Worm (Caenorhabditis elegans) whole organism, young adult: Measurements from ENCODE around the gene fbxb-72.

Source experiments
- B0336.3 ChIP-seq: fragments of 200-800 bp; sonication (Bioruptor generic); IDR thresholded peaks from 2 replicates; pipeline ENCODE4 v1.3.6; 2022; ENCODE audit warnings: missing genetic modification characterization, missing compliant biosample characterization
- C17E4.6 ChIP-seq: fragments of 200-800 bp; sonication (Bioruptor generic); IDR thresholded peaks from 2 replicates; pipeline ENCODE4 v1.3.6; 2022; ENCODE audit warnings: missing genetic modification reagents, missing genetic modification characterization, missing compliant biosample characterization
- F10E7.11 ChIP-seq: sonication (generic microtip); optimal IDR thresholded peaks from 2 replicates; lab custom pipeline; 2017; ENCODE audit warnings: mild to moderate bottlenecking, missing genetic modification characterization, moderate library complexity, missing compliant biosample characterization
- F22D6.2 ChIP-seq: sonication (generic microtip); optimal IDR thresholded peaks from 2 replicates; lab custom pipeline; 2016; ENCODE audit warnings: mild to moderate bottlenecking, missing genetic modification characterization, missing compliant biosample characterization
- F23B12.7 ChIP-seq: sonication (generic microtip); optimal IDR thresholded peaks from 2 replicates; lab custom pipeline; 2017; ENCODE audit warnings: missing genetic modification characterization, mild to moderate bottlenecking, missing compliant biosample characterization, antibody characterized with exemption, moderate library complexity; ENCODE audit not compliant: insufficient read depth
- F39B2.1 ChIP-seq: fragments of 200-800 bp; sonication (Bioruptor generic); IDR thresholded peaks from 2 replicates; pipeline ENCODE4 v1.3.6; 2022; ENCODE audit warnings: missing genetic modification reagents, missing genetic modification characterization, missing compliant biosample characterization
- F52B5.7 ChIP-seq: sonication (generic microtip); optimal IDR thresholded peaks from 2 replicates; lab custom pipeline; 2016; ENCODE audit warnings: mild to moderate bottlenecking, missing genetic modification characterization, missing compliant biosample characterization
- F57A8.1 ChIP-seq: fragments of 200-800 bp; sonication (Bioruptor generic); optimal IDR thresholded peaks from 2 replicates; lab custom pipeline; 2018; ENCODE audit warnings: mild to moderate bottlenecking, missing genetic modification characterization, moderate library complexity, missing compliant biosample characterization
- Y53F4B.3 ChIP-seq: fragments of 200-800 bp; sonication (Bioruptor generic); IDR thresholded peaks from 2 replicates; pipeline ENCODE4 v1.3.6; 2022; ENCODE audit warnings: missing genetic modification reagents, missing genetic modification characterization, missing compliant biosample characterization
- Y95B8A.8 ChIP-seq: fragments of 200-800 bp; sonication (Bioruptor generic); IDR thresholded peaks from 2 replicates; pipeline ENCODE4 v1.3.6; 2022; ENCODE audit warnings: missing genetic modification reagents, missing genetic modification characterization, missing compliant biosample characterization
- aptf-2 ChIP-seq: fragments of 200-800 bp; sonication (Bioruptor generic); conservative IDR thresholded peaks from 2 replicates; pipeline ENCODE4 v1.3.6; 2022; ENCODE audit warnings: missing genetic modification reagents, missing genetic modification characterization, missing compliant biosample characterization
- aptf-3 ChIP-seq: fragments of 200-800 bp; sonication (Bioruptor generic); IDR thresholded peaks from 2 replicates; pipeline ENCODE4 v1.3.6; 2022; ENCODE audit warnings: missing genetic modification characterization, missing compliant biosample characterization
- attf-5 ChIP-seq: fragments of 200-800 bp; sonication (Bioruptor generic); optimal IDR thresholded peaks from 2 replicates; lab custom pipeline; 2018; ENCODE audit warnings: mild to moderate bottlenecking, missing genetic modification characterization, missing compliant biosample characterization
- bed-2 ChIP-seq: fragments of 200-800 bp; sonication (Bioruptor generic); IDR thresholded peaks from 2 replicates; pipeline ENCODE4 v1.3.6; 2022; ENCODE audit warnings: missing genetic modification reagents, missing genetic modification characterization, missing compliant biosample characterization
- ccch-3 ChIP-seq: fragments of 200-800 bp; sonication (Bioruptor generic); optimal IDR thresholded peaks from 2 replicates; lab custom pipeline; 2018; ENCODE audit warnings: mild to moderate bottlenecking, missing genetic modification characterization, missing compliant biosample characterization
- cebp-2 ChIP-seq: fragments of 200-800 bp; sonication (Bioruptor generic); IDR thresholded peaks from 2 replicates; pipeline ENCODE4 v1.3.6; 2022; ENCODE audit warnings: missing genetic modification characterization, missing compliant biosample characterization
- ceh-27 ChIP-seq: fragments of 200-800 bp; sonication (Bioruptor generic); optimal IDR thresholded peaks from 2 replicates; lab custom pipeline; 2018; ENCODE audit warnings: mild to moderate bottlenecking, missing genetic modification characterization, moderate library complexity, missing compliant biosample characterization
- ceh-40 ChIP-seq: fragments of 200-800 bp; sonication (Bioruptor generic); IDR thresholded peaks from 2 replicates; pipeline ENCODE4 v1.3.6; 2022; ENCODE audit warnings: missing genetic modification characterization, missing compliant biosample characterization
- ceh-79 ChIP-seq: sonication (generic microtip); optimal IDR thresholded peaks from 2 replicates; lab custom pipeline; 2017; ENCODE audit warnings: mild to moderate bottlenecking, missing genetic modification characterization, missing compliant biosample characterization
- chd-7 ChIP-seq: sonication (generic microtip); optimal IDR thresholded peaks from 2 replicates; lab custom pipeline; 2016; ENCODE audit warnings: mild to moderate bottlenecking, missing genetic modification characterization, moderate library complexity, missing compliant biosample characterization
- dox-1 ChIP-seq: fragments of 200-800 bp; sonication (Bioruptor generic); IDR thresholded peaks from 2 replicates; pipeline ENCODE4 v1.3.6; 2022; ENCODE audit warnings: missing genetic modification reagents, missing genetic modification characterization, missing compliant biosample characterization
- egl-44 ChIP-seq: fragments of 200-800 bp; sonication (Bioruptor generic); IDR thresholded peaks from 2 replicates; pipeline ENCODE4 v1.3.6; 2022; ENCODE audit warnings: missing genetic modification reagents, missing genetic modification characterization, missing compliant biosample characterization
- ekl-4 ChIP-seq: fragments of 200-800 bp; sonication (Bioruptor generic); IDR thresholded peaks from 2 replicates; pipeline ENCODE4 v1.3.6; 2022; ENCODE audit warnings: missing genetic modification reagents, missing genetic modification characterization, missing compliant biosample characterization
- him-1 ChIP-seq: sonication (generic microtip); optimal IDR thresholded peaks from 2 replicates; lab custom pipeline; 2016; ENCODE audit warnings: missing genotype, missing genetic modification reagents, missing genetic modification characterization, missing compliant biosample characterization
- hrde-1 ChIP-seq: sonication (generic microtip); optimal IDR thresholded peaks from 2 replicates; lab custom pipeline; 2016; ENCODE audit warnings: missing genetic modification characterization, mild to moderate bottlenecking, missing compliant biosample characterization, moderate library complexity, missing genotype, missing genetic modification reagents, borderline replicate concordance
- let-526 ChIP-seq: fragments of 200-800 bp; sonication (Bioruptor generic); IDR thresholded peaks from 2 replicates; pipeline ENCODE4 v1.3.6; 2022; ENCODE audit warnings: missing genetic modification reagents, missing genetic modification characterization, missing compliant biosample characterization
- lin-26 ChIP-seq: fragments of 200-800 bp; sonication (Bioruptor generic); IDR thresholded peaks from 2 replicates; pipeline ENCODE4 v1.3.6; 2022; ENCODE audit warnings: missing genetic modification reagents, missing genetic modification characterization, missing compliant biosample characterization
- lin-35 ChIP-seq, 3 experiments: fragments of 150-350 bp in 2 of 3; sonication (generic microtip) in 1 of 3; optimal IDR thresholded peaks; 2 replicates each; lab custom pipeline; 2014 to 2018; ENCODE audit warnings: missing biosample characterization in 3 of 3, missing genetic modification characterization in 3 of 3, missing genetic modification reagents in 3 of 3
- lir-1 ChIP-seq: fragments of 200-800 bp; sonication (Bioruptor generic); conservative IDR thresholded peaks from 2 replicates; pipeline ENCODE4 v1.3.6; 2022; ENCODE audit warnings: missing genetic modification reagents, missing genetic modification characterization, missing compliant biosample characterization
- lsl-1 ChIP-seq: fragments of 200-800 bp; sonication (Bioruptor generic); optimal IDR thresholded peaks from 2 replicates; lab custom pipeline; 2018; ENCODE audit warnings: mild to moderate bottlenecking, missing genetic modification characterization, moderate library complexity, missing compliant biosample characterization
- lsy-27 ChIP-seq: sonication (generic microtip); optimal IDR thresholded peaks from 2 replicates; lab custom pipeline; 2017; ENCODE audit warnings: missing genetic modification characterization, mild to moderate bottlenecking, missing compliant biosample characterization, antibody characterized with exemption, missing genotype, borderline replicate concordance; ENCODE audit not compliant: insufficient read depth
- madf-6 ChIP-seq: fragments of 200-800 bp; sonication (Bioruptor generic); IDR thresholded peaks from 2 replicates; pipeline ENCODE4 v1.3.6; 2022; ENCODE audit warnings: missing genetic modification reagents, missing genetic modification characterization, missing compliant biosample characterization
- mcd-1 ChIP-seq: fragments of 200-800 bp; sonication (Bioruptor generic); IDR thresholded peaks from 2 replicates; pipeline ENCODE4 v1.3.6; 2022; ENCODE audit warnings: missing genetic modification reagents, missing genetic modification characterization, missing compliant biosample characterization
- mes-4 ChIP-seq: sonication (generic microtip); optimal IDR thresholded peaks from 2 replicates; lab custom pipeline; 2016; ENCODE audit warnings: missing genotype, missing genetic modification characterization, missing compliant biosample characterization
- nfyb-1 ChIP-seq: fragments of 200-800 bp; sonication (Bioruptor generic); IDR thresholded peaks from 2 replicates; pipeline ENCODE4 v1.3.6; 2022; ENCODE audit warnings: missing genetic modification reagents, missing genetic modification characterization, missing compliant biosample characterization
- nhr-80 ChIP-seq: sonication (generic microtip); optimal IDR thresholded peaks from 2 replicates; lab custom pipeline; 2016; ENCODE audit warnings: missing genetic modification characterization, missing compliant biosample characterization
- repo-1 ChIP-seq: sonication (generic microtip); optimal IDR thresholded peaks from 2 replicates; lab custom pipeline; 2017; ENCODE audit warnings: mild to moderate bottlenecking, missing genetic modification characterization, missing compliant biosample characterization
- rpc-1 ChIP-seq, 2 experiments: fragments of 150-350 bp in 1 of 2; sonication (generic microtip) in 1 of 2; optimal IDR thresholded peaks; 2 replicates each; lab custom pipeline; 2014 to 2018; ENCODE audit warnings: missing biosample characterization in 1 of 2, missing genetic modification characterization in 1 of 2, missing genetic modification reagents in 1 of 2, missing genotype in 1 of 2
- sdz-38 ChIP-seq: sonication (generic microtip); optimal IDR thresholded peaks from 2 replicates; lab custom pipeline; 2016; ENCODE audit warnings: missing genotype, missing genetic modification characterization, missing compliant biosample characterization
- sea-2 ChIP-seq: fragments of 200-800 bp; sonication (Bioruptor generic); IDR thresholded peaks from 2 replicates; pipeline ENCODE4 v1.3.6; 2022; ENCODE audit warnings: missing genetic modification characterization, missing compliant biosample characterization
- snpc-1.1 ChIP-seq: sonication (generic microtip); optimal IDR thresholded peaks from 2 replicates; lab custom pipeline; 2017; ENCODE audit warnings: missing genetic modification characterization, mild to moderate bottlenecking, missing compliant biosample characterization, antibody characterized with exemption, moderate library complexity, missing genotype, missing genetic modification reagents; ENCODE audit not compliant: insufficient read depth
- snpc-4 ChIP-seq, 5 experiments: fragments of 150-350 bp in 1 of 5; sonication (generic microtip) in 4 of 5; optimal IDR thresholded peaks; 2 replicates each; lab custom pipeline; 2014 to 2018; ENCODE audit warnings: missing genetic modification characterization in 5 of 5, missing biosample characterization in 3 of 5, antibody characterized with exemption in 2 of 5, mild to moderate bottlenecking in 2 of 5, missing compliant biosample characterization in 2 of 5, missing genotype in 2 of 5, moderate library complexity in 2 of 5, missing genetic modification reagents in 1 of 5
- tbx-9 ChIP-seq: sonication (generic microtip); optimal IDR thresholded peaks from 2 replicates; lab custom pipeline; 2016; ENCODE audit warnings: borderline replicate concordance, missing genetic modification characterization, inconsistent platforms, missing compliant biosample characterization
- unc-62 ChIP-seq: fragments of 150-350 bp; optimal IDR thresholded peaks from 2 replicates; lab custom pipeline; 2014; ENCODE audit warnings: missing biosample characterization, missing genetic modification reagents, missing genetic modification characterization
- ztf-25 ChIP-seq: fragments of 200-800 bp; sonication (Bioruptor generic); IDR thresholded peaks from 2 replicates; pipeline ENCODE4 v1.3.6; 2022; ENCODE audit warnings: missing genetic modification reagents, missing genetic modification characterization, missing compliant biosample characterization
- ztf-26 ChIP-seq: sonication (generic microtip); optimal IDR thresholded peaks from 2 replicates; lab custom pipeline; 2017; ENCODE audit warnings: missing genetic modification characterization, missing compliant biosample characterization
- ztf-3 ChIP-seq: fragments of 200-800 bp; sonication (Bioruptor generic); optimal IDR thresholded peaks from 2 replicates; lab custom pipeline; 2018; ENCODE audit warnings: mild to moderate bottlenecking, missing genetic modification characterization, missing compliant biosample characterization
- ztf-6 ChIP-seq: fragments of 200-800 bp; sonication (Bioruptor generic); IDR thresholded peaks from 2 replicates; pipeline ENCODE4 v1.3.6; 2022; ENCODE audit warnings: missing genetic modification reagents, missing genetic modification characterization, missing compliant biosample characterization

Gene fbxb-72

DNA sequence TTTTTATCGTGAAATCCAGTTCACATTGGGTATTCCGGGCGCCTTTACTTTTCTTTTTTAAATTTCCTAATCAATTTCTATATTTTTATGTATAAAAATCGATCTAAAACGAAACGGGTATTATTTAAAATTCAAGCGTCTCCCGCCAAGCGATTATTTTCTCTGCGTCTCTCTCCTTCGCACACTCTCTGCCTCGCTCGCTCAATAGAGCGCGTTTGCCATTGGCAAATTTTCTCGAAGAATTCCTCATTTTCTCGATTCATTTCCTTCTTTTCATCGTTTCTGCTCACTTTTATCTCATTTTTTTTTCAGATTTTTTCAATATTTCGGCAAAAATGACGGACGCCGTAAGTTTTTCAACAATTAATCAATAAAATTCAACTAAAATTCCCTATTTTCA is 49.5 kb upstream of the fbxb-72 start, which contains the start of gene sti-1 (continued):
- TF ChIP-seq sdz-38 (tag; lab: Kevin White, UChicago): no peak
- no peak for TF ChIP-seq repo-1
- no peak for TF ChIP-seq F10E7.11 (tag; lab: Kevin White, UChicago)
- no peak for TF ChIP-seq bed-2 (GFP tag; lab: Robert Waterston, UW)
- peak; percentile 67 for TF ChIP-seq B0336.3 (GFP tag; lab: Robert Waterston, UW)
- peak; percentile 44; the same call in 1 of the 2 replicates for TF ChIP-seq nfyb-1 (GFP tag; lab: Robert Waterston, UW)
- no peak for TF ChIP-seq ztf-6 (GFP tag; lab: Robert Waterston, UW)
- peak; percentile 98 for TF ChIP-seq mcd-1
- no peak for TF ChIP-seq F52B5.7 (tag; lab: Kevin White, UChicago)
- TF ChIP-seq lin-35 (GFP tag; optimal IDR thresholded peaks at IDR 0.05; lab: Kevin White, UChicago): peak; percentile 39 to 85 (median 72)
- TF ChIP-seq madf-6 (GFP tag; lab: Robert Waterston, UW): peak; percentile 72
- TF ChIP-seq cebp-2 (GFP tag; lab: Robert Waterston, UW): no peak
- TF ChIP-seq hrde-1: no peak
- TF ChIP-seq ztf-3: no peak
- no peak for TF ChIP-seq aptf-3
- no peak for TF ChIP-seq F57A8.1
- TF ChIP-seq let-526 (GFP tag; lab: Robert Waterston, UW): no peak
- TF ChIP-seq sea-2 (GFP tag; lab: Robert Waterston, UW): no peak
- no peak for TF ChIP-seq ceh-40 (GFP tag; lab: Robert Waterston, UW)
- peak; percentile 47 for TF ChIP-seq ceh-27 (GFP tag; lab: Kevin White, UChicago)
- no peak for TF ChIP-seq ztf-25 (GFP tag; lab: Robert Waterston, UW)
- TF ChIP-seq aptf-2: no peak
- peak; percentile 38 for TF ChIP-seq lsl-1
- TF ChIP-seq rpc-1 (optimal IDR thresholded peaks at IDR 0.05; lab: Kevin White, UChicago): peak; percentile 42
- no peak for TF ChIP-seq rpc-1 (tag; optimal IDR thresholded peaks at IDR 0.05; lab: Kevin White, UChicago)
- no peak for TF ChIP-seq C17E4.6 (GFP tag; lab: Robert Waterston, UW)
- no peak for TF ChIP-seq F39B2.1 (GFP tag; lab: Robert Waterston, UW)
- peak; percentile 10 for TF ChIP-seq ztf-26
- no peak for TF ChIP-seq lin-26 (GFP tag; lab: Robert Waterston, UW)
- TF ChIP-seq ceh-79 (tag; lab: Kevin White, UChicago): no peak
- peak; percentile 30 for TF ChIP-seq F23B12.7
- TF ChIP-seq snpc-4 (GFP tag; optimal IDR thresholded peaks at IDR 0.05; lab: Kevin White, UChicago): no peak
- TF ChIP-seq snpc-4 (tag; optimal IDR thresholded peaks at IDR 0.05; lab: Kevin White, UChicago): peak in 3 of 4 experiments; percentile 23 to 65 (median 61)
- TF ChIP-seq F22D6.2 (tag; lab: Kevin White, UChicago): no peak
- no peak for TF ChIP-seq mes-4
- TF ChIP-seq Y95B8A.8: no peak
- peak; percentile 32 for TF ChIP-seq snpc-1.1 (tag; lab: Kevin White, UChicago)
- TF ChIP-seq lsy-27 (tag; lab: Kevin White, UChicago): no peak
- TF ChIP-seq chd-7 (tag; lab: Kevin White, UChicago): no peak
- TF ChIP-seq attf-5 (GFP tag; lab: Kevin White, UChicago): no peak
- no peak for TF ChIP-seq lir-1 (GFP tag; lab: Robert Waterston, UW)
- TF ChIP-seq tbx-9 (tag; lab: Kevin White, UChicago): no peak
- no peak for TF ChIP-seq ccch-3 (GFP tag; lab: Kevin White, UChicago)
- TF ChIP-seq egl-44 (GFP tag; lab: Robert Waterston, UW): no peak
- no peak for TF ChIP-seq Y53F4B.3
- TF ChIP-seq nhr-80 (tag; lab: Kevin White, UChicago): no peak
- peak; percentile 66 for TF ChIP-seq dox-1 (GFP tag; lab: Robert Waterston, UW)
- peak; percentile 24 for TF ChIP-seq him-1 (tag; lab: Kevin White, UChicago)
- no peak for TF ChIP-seq unc-62 (GFP tag; lab: Kevin White, UChicago)
- TF ChIP-seq ekl-4: peak; percentile 67; the same call in 1 of the 2 replicates
